Fruit fly (Drosophila melanogaster) whole organism, adult: ENCODE data around the gene CG11263.
A peak's percentile ranks its signal among the peaks of the same experiment; 100 is the strongest.

Source experiments
- CG11617 ChIP-seq: fragments of 200-800 bp; sonication (Bioruptor generic); optimal IDR thresholded peaks from 2 replicates; lab custom pipeline; 2017; ENCODE audit warnings: mild to moderate bottlenecking, missing biosample characterization, missing genetic modification reagents, missing genetic modification characterization
- CG12768 ChIP-seq: fragments of 200-800 bp; sonication (Bioruptor generic); optimal IDR thresholded peaks from 2 replicates; lab custom pipeline; 2017; ENCODE audit warnings: missing biosample characterization, missing genetic modification characterization, mild to moderate bottlenecking, moderate library complexity, missing genetic modification reagents
- CG14711 ChIP-seq: fragments of 200-800 bp; sonication (Bioruptor generic); optimal IDR thresholded peaks from 2 replicates; lab custom pipeline; 2018; ENCODE audit warnings: missing biosample characterization, mild to moderate bottlenecking, missing genetic modification characterization, moderate library complexity
- CG1620 ChIP-seq: fragments of 200-800 bp; sonication (Bioruptor generic); optimal IDR thresholded peaks from 2 replicates; lab custom pipeline; 2016; ENCODE audit warnings: missing biosample characterization, missing genetic modification characterization
- CG33017 ChIP-seq: fragments of 200-800 bp; sonication (Bioruptor generic); optimal IDR thresholded peaks from 2 replicates; lab custom pipeline; 2018; ENCODE audit warnings: missing biosample characterization, mild to moderate bottlenecking, missing genetic modification characterization, moderate library complexity
- CG5204 ChIP-seq: fragments of 200-800 bp; sonication (Bioruptor generic); optimal IDR thresholded peaks from 2 replicates; lab custom pipeline; 2016; ENCODE audit warnings: missing biosample characterization, missing genetic modification characterization
- CG7045 ChIP-seq: fragments of 200-800 bp; sonication (Bioruptor generic); optimal IDR thresholded peaks from 2 replicates; lab custom pipeline; 2017; ENCODE audit warnings: missing biosample characterization, mild to moderate bottlenecking, missing genetic modification characterization
- CG7101 ChIP-seq: fragments of 200-800 bp; sonication (Bioruptor generic); optimal IDR thresholded peaks from 2 replicates; lab custom pipeline; 2018; ENCODE audit warnings: missing biosample characterization, mild to moderate bottlenecking, missing genetic modification characterization, moderate library complexity
- Clk ChIP-seq: fragments of 200-800 bp; sonication (Bioruptor generic); optimal IDR thresholded peaks from 2 replicates; lab custom pipeline; 2017; ENCODE audit warnings: missing biosample characterization, missing genetic modification characterization
- Crg-1 ChIP-seq: fragments of 200-800 bp; sonication (Bioruptor generic); optimal IDR thresholded peaks from 2 replicates; lab custom pipeline; 2016; ENCODE audit warnings: missing biosample characterization, missing genetic modification characterization
- Hr96 ChIP-seq: fragments of 200-800 bp; sonication (Bioruptor generic); optimal IDR thresholded peaks from 2 replicates; lab custom pipeline; 2016; ENCODE audit warnings: missing biosample characterization, missing genetic modification characterization
- Mnt ChIP-seq: fragments of 200-800 bp; sonication (Bioruptor generic); optimal IDR thresholded peaks from 2 replicates; lab custom pipeline; 2016; ENCODE audit warnings: missing biosample characterization, mild to moderate bottlenecking, missing genetic modification characterization
- bab1 ChIP-seq: fragments of 200-800 bp; sonication (Bioruptor generic); optimal IDR thresholded peaks from 3 replicates; lab custom pipeline; 2019; ENCODE audit warnings: missing biosample characterization, mild to moderate bottlenecking, missing genetic modification characterization, moderate library complexity
- cic ChIP-seq: fragments of 200-800 bp; sonication (Bioruptor generic); optimal IDR thresholded peaks from 2 replicates; lab custom pipeline; 2017; ENCODE audit warnings: missing biosample characterization, mild to moderate bottlenecking, missing genetic modification characterization, moderate library complexity
- cnc ChIP-seq, 2 experiments: fragments of >200 bp; optimal IDR thresholded peaks; 2 replicates each; lab custom pipeline; 2017
- kay ChIP-seq: fragments of 200-800 bp; sonication (Bioruptor generic); peaks from one replicate; lab custom pipeline; 2016; ENCODE audit warnings: missing biosample characterization, missing genetic modification characterization, borderline replicate concordance
- ovo ChIP-seq: fragments of 200-800 bp; sonication (Bioruptor generic); optimal IDR thresholded peaks from 2 replicates; lab custom pipeline; 2016; ENCODE audit warnings: missing biosample characterization, missing genetic modification characterization
- pad ChIP-seq: fragments of 200-800 bp; sonication (Bioruptor generic); optimal IDR thresholded peaks from 3 replicates; lab custom pipeline; 2017; ENCODE audit warnings: missing biosample characterization, missing genetic modification characterization, mild to moderate bottlenecking, moderate library complexity, missing genetic modification reagents
- tj ChIP-seq: fragments of 200-800 bp; sonication (Bioruptor generic); optimal IDR thresholded peaks from 3 replicates; lab custom pipeline; 2017; ENCODE audit warnings: missing biosample characterization, mild to moderate bottlenecking, missing genetic modification characterization, moderate library complexity
- toe ChIP-seq: fragments of 200-800 bp; sonication (Bioruptor generic); optimal IDR thresholded peaks from 2 replicates; lab custom pipeline; 2016; ENCODE audit warnings: missing biosample characterization, missing genetic modification characterization

The CG11263 gene

dm6 chr3L:13019249-13019956, 12.8 kb downstream of the CG11263 start:
- no peak for TF ChIP-seq pad (GFP tag; lab: Kevin White, UChicago)
- peak; percentile 77 for TF ChIP-seq kay (GFP tag; lab: Kevin White, UChicago)
- TF ChIP-seq Hr96 (GFP tag; lab: Kevin White, UChicago) = no peak
- no peak for TF ChIP-seq CG33017 (tag; lab: Kevin White, UChicago)
- no peak for TF ChIP-seq CG14711 (tag; lab: Kevin White, UChicago)
- TF ChIP-seq cic (GFP tag; lab: Kevin White, UChicago) = peak; percentile 29
- no peak for TF ChIP-seq cnc (optimal IDR thresholded peaks at IDR 0.05; lab: Kevin White, UChicago)

dm6 chr3L:13021727-13022126, 15.1 kb downstream of the CG11263 start:
- TF ChIP-seq CG1620 (no peak), bab1 (GFP tag; lab: Kevin White, UChicago) (no peak), toe (GFP tag; lab: Kevin White, UChicago) (no peak), CG7045 (peak; percentile 34), CG5204 (GFP tag; lab: Kevin White, UChicago) (no peak), CG7101 (tag; lab: Kevin White, UChicago) (peak; percentile 57), Mnt (GFP tag; lab: Kevin White, UChicago) (no peak), Clk (GFP tag; lab: Kevin White, UChicago) (no peak), tj (no peak), ovo (GFP tag; lab: Kevin White, UChicago) (no peak), CG11617 (GFP tag; lab: Kevin White, UChicago) (no peak), pad (GFP tag; lab: Kevin White, UChicago) (no peak), CG14711 (tag; lab: Kevin White, UChicago) (peak; percentile 27), CG33017 (tag; lab: Kevin White, UChicago) (peak; percentile 3), Crg-1 (peak; percentile 1), cnc (optimal IDR thresholded peaks at IDR 0.05; lab: Kevin White, UChicago) (no peak), Hr96 (GFP tag; lab: Kevin White, UChicago) (no peak), kay (GFP tag; lab: Kevin White, UChicago) (no peak), cic (GFP tag; lab: Kevin White, UChicago) (no peak), CG12768 (GFP tag; lab: Kevin White, UChicago) (peak; percentile 18)

- TF ChIP-seq bab1 (GFP tag; lab: Kevin White, UChicago) (peak; percentile 5), Mnt (GFP tag; lab: Kevin White, UChicago) (peak; percentile 94), CG5204 (GFP tag; lab: Kevin White, UChicago) (no peak), CG7045 (no peak), CG14711 (tag; lab: Kevin White, UChicago) (peak; percentile 62), cic (GFP tag; lab: Kevin White, UChicago) (peak; percentile 95)
These were observed 15.7 kb downstream of the CG11263 start, which contains the start of gene Adk2 for dm6 chr3L:13022160-13022853. Adk2 (minus strand) TSS chr3L:13022688.

- TF ChIP-seq bab1 (GFP tag; lab: Kevin White, UChicago) (peak; percentile 64), kay (GFP tag; lab: Kevin White, UChicago) (peak; percentile 86), Mnt (GFP tag; lab: Kevin White, UChicago) (peak; percentile 82), toe (GFP tag; lab: Kevin White, UChicago) (peak; percentile 81), CG1620 (peak; percentile 92), cnc (optimal IDR thresholded peaks at IDR 0.05; lab: Kevin White, UChicago) (no peak), CG33017 (tag; lab: Kevin White, UChicago) (peak; percentile 61), pad (GFP tag; lab: Kevin White, UChicago) (peak; percentile 58), cic (GFP tag; lab: Kevin White, UChicago) (no peak), Crg-1 (peak; percentile 57), CG11617 (GFP tag; lab: Kevin White, UChicago) (peak; percentile 83), Clk (GFP tag; lab: Kevin White, UChicago) (peak; percentile 67), CG7045 (peak; percentile 80), CG5204 (GFP tag; lab: Kevin White, UChicago) (peak; percentile 78), ovo (GFP tag; lab: Kevin White, UChicago) (peak; percentile 77), CG7101 (tag; lab: Kevin White, UChicago) (peak; percentile 81), Hr96 (GFP tag; lab: Kevin White, UChicago) (peak; percentile 86), CG12768 (GFP tag; lab: Kevin White, UChicago) (peak; percentile 70), tj (peak; percentile 56), CG14711 (tag; lab: Kevin White, UChicago) (no peak)
These were observed 16.4 kb downstream of the CG11263 start, which contains the start of gene RpS12 for dm6 chr3L:13022854-13023560. RpS12 (plus strand) TSS chr3L:13023352.

dm6 chr3L:13026337-13026736, 19.7 kb downstream of the CG11263 start, which contains the start of gene Zmynd10:
Zmynd10 (minus strand) TSS chr3L:13026437.
- TF ChIP-seq CG5204 (GFP tag; lab: Kevin White, UChicago) = no peak
- no peak for TF ChIP-seq ovo (GFP tag; lab: Kevin White, UChicago)
- TF ChIP-seq CG7101 (tag; lab: Kevin White, UChicago) = no peak
- peak; percentile 43 for TF ChIP-seq kay (GFP tag; lab: Kevin White, UChicago)
- TF ChIP-seq CG11617 (GFP tag; lab: Kevin White, UChicago) = no peak
